Worm (Caenorhabditis elegans): Measurements from ENCODE around the gene nas-7.
"Not testable (repeated sequence)": the region's sequence is repeated elsewhere in the genome, so short reads cannot be mapped to it uniquely, and the experiment has no call there.

The nas-7 gene

DNA sequence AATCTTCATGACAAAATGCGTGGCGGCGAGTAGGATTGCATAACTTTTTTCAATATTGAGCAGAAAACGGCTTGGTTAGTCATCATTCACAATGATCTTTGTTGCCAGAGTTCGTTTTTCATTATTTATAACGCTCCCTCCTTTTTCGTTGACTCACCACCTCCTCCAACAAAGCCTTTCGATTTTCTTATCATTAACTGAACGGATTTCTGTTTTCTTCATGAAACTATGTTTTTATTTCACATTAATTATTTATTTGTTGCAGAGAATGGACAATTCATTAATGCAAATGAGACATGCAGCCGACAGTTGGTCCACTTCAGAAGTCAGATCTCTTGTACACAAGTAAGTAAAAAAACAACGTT, 7.9 kb downstream of the nas-7 start, which contains the start of gene bath-44:
Gene bath-44 (plus strand): TSS at position 266 of the 365 bp plus-strand sequence.
- TF ChIP-seq unc-62 (GFP tag; optimal IDR thresholded peaks at IDR 0.05), result no peak

DNA sequence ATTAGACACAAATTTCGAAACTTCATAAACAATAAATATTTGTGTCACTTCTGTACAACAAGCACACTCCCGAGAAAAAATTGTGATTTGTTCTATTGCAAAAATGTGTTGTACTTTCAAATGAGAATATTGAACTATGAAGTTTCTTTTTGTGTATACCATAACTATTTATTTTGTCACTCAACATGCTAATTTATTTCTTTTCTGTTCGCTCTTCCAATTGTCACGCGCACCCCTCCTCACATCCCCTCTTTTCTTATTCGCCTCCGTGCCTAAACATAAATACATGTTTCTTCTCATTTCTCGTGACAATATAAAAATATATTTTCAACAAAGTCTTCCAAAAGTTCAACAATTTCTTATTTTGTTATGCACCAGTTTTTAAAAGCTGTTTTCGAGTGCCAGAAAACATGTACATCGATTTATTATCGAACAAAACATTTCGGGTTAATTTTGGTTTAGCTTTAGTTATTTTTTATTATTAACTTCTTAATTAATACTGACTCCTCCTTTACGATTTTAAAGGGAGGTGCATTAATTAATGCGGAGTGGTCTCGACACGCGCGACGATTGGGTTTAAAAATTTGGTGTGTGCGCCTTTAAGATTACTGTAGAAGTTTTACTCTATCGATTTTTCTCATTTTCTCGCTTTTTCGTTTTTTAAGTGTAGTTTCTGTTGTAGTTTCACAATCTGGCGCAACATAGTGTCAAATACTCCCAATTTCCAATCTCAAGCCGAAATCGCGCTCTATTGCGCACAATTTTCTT, 8.4 kb downstream of the nas-7 start:
- no peak for TF ChIP-seq unc-62 (GFP tag; optimal IDR thresholded peaks at IDR 0.05)

DNA sequence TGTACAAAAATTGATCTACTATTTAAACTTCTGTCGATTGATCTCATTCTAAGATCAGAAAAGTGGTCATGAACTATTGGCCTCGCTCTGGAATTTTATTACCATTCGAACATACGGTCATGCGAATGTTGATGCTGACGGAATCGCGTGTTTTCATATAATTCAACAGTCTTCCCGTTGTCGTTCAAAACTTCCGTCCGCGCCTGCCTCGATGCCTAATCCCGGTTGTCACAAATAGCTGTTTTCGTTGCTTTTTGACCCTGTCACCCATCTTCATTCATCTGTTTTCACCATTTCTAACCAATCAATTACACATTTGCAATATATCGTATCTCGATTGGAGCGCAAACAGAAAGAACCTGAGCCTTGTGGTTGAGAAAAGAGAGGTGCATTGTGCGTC, 9.1 kb downstream of the nas-7 start:
- no peak for TF ChIP-seq unc-62 (GFP tag; optimal IDR thresholded peaks at IDR 0.05)

DNA sequence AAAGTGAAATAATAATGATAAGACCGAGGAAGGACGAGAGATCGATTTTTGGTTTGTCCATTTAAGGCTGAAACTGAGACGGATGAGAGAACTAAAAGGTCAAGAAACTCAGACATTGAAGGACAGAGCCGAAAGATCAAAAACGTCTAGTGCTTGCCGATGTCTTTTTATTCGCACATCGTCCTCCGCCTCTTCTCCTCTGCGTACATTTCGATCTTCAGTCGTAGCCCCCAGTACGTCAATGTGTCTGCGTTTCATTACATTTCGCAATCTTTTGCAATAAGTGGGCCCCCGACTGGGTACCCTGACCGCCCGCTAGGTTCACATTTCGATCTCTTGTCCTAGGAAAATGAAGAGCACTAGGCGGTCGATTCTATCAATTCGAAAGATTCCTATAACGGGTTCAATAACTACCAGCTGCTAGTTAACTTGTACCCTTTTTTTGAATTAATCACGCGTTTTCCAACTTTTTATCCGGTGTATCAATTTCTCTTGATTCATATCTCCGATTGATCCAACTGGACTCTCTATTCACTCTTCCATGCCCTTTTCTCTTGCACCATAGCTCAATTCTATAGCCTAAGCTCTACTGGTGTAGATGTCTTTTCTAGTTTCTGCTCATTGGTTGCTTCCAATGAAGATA, 10.4 kb downstream of the nas-7 start:
- TF ChIP-seq unc-62 (GFP tag; optimal IDR thresholded peaks at IDR 0.05), result no peak

DNA sequence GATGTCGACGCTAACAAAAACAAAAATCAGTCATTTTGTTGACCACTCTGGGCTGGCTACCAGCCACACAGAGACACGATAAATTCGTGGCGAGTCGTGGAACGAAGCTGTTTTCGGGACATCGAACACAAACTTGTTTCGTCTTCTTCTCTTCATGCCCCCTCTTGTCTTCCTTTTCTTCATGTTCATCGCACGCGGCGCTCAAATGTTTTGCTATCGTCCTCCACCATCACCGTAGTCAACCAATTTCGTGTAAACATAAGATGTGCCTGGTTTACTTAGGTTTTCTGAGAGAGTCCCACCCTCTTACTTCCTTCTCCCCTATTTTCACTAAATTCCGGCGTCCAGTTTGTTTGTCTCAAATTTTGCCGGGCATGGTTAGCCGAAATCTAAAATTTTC, 12.2 kb downstream of the nas-7 start:
- no peak for TF ChIP-seq unc-62 (GFP tag; optimal IDR thresholded peaks at IDR 0.05)

DNA sequence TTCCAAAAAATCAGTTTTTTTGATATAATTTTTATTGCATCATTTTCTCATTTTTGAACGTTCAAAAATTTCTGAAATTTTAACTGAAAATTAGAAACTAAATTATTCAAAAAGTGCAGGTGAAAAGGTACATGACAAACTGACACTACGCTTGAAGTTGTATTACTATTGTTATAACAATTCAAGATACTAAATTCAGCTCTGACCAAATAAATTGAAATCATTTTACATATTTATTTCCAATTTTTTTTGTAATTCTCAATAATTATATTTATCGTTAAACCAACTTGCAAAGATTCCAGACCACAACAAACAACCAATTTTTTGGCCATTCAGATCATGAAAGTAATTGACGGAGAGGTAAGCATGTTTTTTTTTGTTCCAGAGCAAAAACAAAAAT, 17.1 kb downstream of the nas-7 start, which contains the start of gene sre-3:
Gene sre-3 (plus strand): TSS at position 301 of the 400 bp plus-strand sequence.
- no peak for TF ChIP-seq unc-62 (GFP tag; optimal IDR thresholded peaks at IDR 0.05)

DNA sequence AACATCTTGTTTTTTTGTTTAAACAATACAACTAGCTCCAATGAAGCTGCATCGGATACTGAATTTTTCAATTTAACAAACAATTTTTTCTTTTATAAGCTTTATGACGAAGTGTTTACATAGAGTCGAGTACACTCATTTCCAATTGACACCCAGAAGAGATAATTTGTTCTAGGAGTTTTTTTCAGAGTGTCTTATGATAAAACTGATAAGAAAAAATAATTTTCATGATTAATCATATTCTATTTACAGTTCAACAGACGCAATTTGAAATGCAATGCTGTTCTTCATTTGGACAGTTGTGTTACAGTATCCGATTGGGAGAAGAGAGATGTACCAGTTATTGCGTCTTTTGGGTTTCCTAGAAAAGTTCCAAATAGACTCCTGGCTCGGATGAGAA, 20.6 kb downstream of the nas-7 start:
- no peak for TF ChIP-seq unc-62 (GFP tag; optimal IDR thresholded peaks at IDR 0.05)

DNA sequence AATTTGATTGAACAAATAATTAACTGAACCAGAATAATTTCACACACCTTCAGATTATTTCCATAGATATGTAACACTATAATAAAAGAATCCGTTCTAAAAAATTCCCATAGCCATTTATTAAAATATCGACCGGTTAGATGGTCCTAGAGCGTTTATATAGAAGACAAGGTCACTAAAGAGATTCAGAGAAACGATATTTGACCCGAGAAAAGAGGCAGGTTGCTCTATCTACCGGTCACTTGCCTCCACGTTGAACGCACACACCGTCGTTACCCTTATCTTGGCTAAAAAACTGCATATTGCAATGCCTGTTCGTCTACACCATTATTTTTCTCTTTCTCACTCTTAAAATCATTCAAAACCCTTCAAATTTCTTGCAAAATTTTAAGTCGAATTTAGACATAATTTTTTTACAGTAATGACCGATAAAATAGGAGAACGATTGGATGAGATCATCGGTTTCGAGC, 21.3 kb downstream of the nas-7 start, which contains the start of gene C07D10.5:
Gene C07D10.5 (plus strand): TSS at position 420 of the 470 bp plus-strand sequence.
- TF ChIP-seq unc-62 (GFP tag; optimal IDR thresholded peaks at IDR 0.05), result no peak

DNA sequence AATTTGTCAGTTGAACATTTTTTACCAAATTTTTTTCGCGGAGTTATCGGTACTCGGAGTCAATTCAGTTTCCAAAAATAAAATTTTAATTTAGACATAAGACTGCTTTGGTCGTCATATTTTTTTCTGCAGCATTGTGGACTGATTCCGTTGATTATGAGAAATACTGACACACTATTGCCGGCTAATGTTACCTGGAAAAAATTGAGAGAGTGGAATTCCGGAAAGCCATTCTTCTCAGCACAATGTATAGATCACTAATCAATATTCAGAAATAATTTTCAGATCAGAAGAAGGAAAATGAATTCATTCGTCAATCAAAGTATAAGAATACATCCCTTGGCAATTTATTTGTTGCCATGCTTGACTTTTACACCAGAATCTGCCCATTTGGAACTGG, 23.5 kb downstream of the nas-7 start, which contains the start of gene C07D10.6:
Gene C07D10.6 (plus strand): TSS at position 301 of the 400 bp plus-strand sequence.
- TF ChIP-seq unc-62 (GFP tag; optimal IDR thresholded peaks at IDR 0.05), result no peak

DNA sequence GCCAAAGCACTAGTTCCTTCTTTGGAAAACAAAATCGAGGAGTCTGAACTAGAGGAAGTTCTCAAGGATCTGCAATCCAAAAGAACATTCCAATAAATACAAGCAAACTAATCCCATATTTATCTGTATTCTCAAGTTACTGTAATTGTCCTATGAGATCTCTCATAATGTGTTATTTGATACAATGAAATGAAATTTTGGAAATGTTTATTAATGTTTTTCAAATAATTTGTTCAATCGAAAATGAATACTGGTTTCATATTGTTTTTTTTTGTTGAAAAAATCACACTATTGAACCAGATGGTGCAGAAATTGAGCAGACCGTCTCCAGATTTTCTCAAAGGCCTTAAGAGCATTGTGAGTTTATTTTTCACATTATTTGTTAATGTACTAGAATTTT, 27.5 kb downstream of the nas-7 start, which contains the start of gene F43E2.1:
Gene F43E2.1 (plus strand): TSS at position 301 of the 400 bp plus-strand sequence.
- no peak for TF ChIP-seq unc-62 (GFP tag; optimal IDR thresholded peaks at IDR 0.05)

DNA sequence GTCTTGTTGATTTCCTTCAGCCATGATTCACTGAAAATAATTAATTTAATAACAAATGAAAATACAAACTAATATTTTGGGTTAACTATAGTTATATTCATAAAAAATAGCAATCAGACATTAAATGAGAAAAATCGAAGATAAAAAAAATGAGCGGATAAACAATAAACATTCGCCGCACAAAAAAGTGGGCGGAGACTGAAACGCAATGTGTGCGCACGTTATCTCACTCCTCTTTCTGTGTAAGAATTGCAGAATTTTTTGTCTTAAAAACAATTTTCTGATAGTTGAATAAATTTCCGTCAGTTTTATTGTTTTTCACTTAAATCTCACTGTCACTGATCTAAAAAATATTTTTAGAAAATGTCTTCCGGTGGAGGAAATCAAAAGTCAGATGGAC, 28.4 kb downstream of the nas-7 start, which contains the start of the genes mtch-1 and rpb-4:
Gene mtch-1 (minus strand): TSS at position 24 of the 400 bp plus-strand sequence.
Gene rpb-4 (plus strand): TSS at position 353 of the 400 bp plus-strand sequence.
- TF ChIP-seq unc-62 (GFP tag; optimal IDR thresholded peaks at IDR 0.05), result no peak

DNA sequence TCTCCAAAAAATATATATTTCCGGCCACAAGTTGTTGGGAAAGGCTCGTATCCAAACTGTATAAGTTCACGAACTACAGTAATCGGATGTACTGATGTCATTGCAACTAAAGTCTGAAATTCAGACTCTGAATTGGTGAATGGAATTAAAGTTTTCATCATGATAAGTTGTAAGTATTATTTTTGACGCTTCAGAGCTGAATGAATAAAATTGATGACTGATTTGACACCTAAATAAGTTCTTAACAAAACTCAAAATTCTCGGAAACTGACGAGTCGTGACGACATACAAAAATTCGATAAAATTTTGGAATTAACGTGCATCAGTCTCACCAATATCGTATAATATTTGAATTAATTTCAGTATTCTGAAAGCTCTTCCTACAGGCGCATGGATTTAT, 32.3 kb downstream of the nas-7 start, which contains the start of gene F43E2.11:
Gene F43E2.11 (minus strand): TSS at position 101 of the 400 bp plus-strand sequence.
- TF ChIP-seq unc-62 (GFP tag; optimal IDR thresholded peaks at IDR 0.05), result not testable (repeated sequence)

DNA sequence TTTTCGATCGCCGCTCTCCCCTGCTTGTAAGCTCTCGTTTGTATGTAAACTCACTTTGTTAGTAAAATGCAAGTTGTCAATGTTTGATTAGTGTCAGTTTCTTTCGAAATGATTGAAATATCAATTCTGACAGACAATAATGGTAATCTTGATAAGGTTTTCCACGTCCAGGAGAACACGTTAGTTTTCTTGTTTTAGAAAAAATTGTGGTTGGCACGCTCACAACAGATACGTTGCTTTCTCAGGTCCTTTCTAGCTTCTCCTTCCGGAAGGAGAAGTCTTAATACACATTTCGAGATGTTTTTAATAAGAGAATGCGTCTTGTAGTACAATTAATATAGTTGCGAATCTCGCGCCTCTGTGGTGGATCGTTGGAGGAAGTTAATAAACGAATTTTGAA, 33.8 kb downstream of the nas-7 start, which contains the start of gene F43E2.6:
Gene F43E2.6 (minus strand): TSS at position 101 of the 400 bp plus-strand sequence.
- no peak for TF ChIP-seq unc-62 (GFP tag; optimal IDR thresholded peaks at IDR 0.05)

DNA sequence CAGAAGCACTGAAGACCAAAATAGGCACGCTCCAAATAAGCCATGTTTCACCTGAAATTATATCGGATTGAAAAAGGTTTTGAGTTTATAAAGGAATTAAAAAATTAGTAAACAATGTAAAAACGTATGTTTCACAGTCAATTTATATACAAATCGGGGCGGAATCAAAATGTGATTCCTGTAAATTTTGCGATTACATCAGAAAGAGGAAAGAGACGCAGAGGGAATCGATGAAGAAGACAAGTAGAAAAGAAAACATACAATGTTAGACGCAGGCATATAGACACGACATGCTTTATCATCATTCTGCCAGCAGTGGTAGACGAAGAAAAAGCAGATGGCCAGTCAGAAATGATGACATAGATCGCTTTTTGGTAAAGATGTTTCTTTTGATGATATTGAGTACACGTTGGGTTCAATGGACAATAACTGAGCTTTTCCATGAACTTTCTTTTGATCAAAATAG, 38.5 kb downstream of the nas-7 start, which contains the start of gene msra-1:
Gene msra-1 (minus strand): TSS at position 51 of the 466 bp plus-strand sequence.
- TF ChIP-seq unc-62 (GFP tag; optimal IDR thresholded peaks at IDR 0.05), result no peak

DNA sequence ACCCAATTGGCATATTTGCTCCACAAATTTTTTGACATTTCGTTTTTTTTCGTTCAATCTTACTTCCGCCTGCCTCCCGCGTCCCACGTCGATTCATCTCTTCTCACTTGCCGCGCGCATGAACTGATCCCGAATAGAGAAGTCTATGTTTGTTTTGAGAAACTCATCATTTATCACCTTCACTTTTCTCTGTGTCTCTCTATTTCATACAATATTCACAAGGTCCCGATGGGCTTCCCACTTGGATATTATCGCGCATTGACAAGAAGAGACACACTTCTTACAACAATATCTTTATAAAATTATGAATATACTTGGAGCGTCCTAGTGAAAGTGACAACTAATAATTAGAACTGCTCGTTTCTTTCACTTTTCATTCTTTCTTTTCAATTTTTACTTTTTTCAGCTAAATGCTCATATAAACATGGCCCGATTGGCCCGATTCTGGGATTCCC, 44.0 kb downstream of the nas-7 start, which contains the start of gene insc-1:
Gene insc-1 (plus strand): TSS at position 405 of the 455 bp plus-strand sequence.
- no peak for TF ChIP-seq unc-62 (GFP tag; optimal IDR thresholded peaks at IDR 0.05)

DNA sequence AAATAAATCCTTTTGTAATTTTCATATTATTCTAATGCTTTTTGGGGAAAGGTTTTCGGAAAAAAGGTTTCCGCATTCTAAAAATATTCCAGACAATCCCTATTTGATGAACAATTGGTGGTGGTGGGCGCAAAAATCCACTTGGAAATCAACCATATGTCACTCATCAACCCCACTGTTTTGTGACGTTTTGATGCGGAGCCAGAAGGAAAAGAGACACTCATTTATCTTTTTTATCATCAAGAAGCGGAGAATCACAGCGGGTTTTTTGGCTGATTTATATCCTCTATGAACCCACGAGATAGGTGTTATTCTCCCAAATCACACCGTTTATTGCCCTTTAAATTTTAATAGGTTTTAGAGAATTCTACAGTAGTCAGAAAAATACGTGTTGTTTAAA, 45.3 kb downstream of the nas-7 start:
- TF ChIP-seq unc-62 (GFP tag; optimal IDR thresholded peaks at IDR 0.05), result no peak
